Worm (Caenorhabditis elegans) whole organism, late embryonic: ENCODE data around the gene col-69.

ENCODE experiments used
- K09A11.1 ChIP-seq: sonication (generic microtip); optimal IDR thresholded peaks from 2 replicates; lab custom pipeline; 2017; ENCODE audit warnings: antibody characterized with exemption, mild to moderate bottlenecking, missing genetic modification characterization, missing compliant biosample characterization; ENCODE audit not compliant: insufficient read depth
- T23F11.4 ChIP-seq: fragments of 200-800 bp; sonication (Bioruptor generic); optimal IDR thresholded peaks from 2 replicates; lab custom pipeline; 2018; ENCODE audit warnings: mild to moderate bottlenecking, missing genetic modification characterization, missing compliant biosample characterization
- Y22D7AL.16 ChIP-seq: sonication (generic microtip); optimal IDR thresholded peaks from 2 replicates; lab custom pipeline; 2016; ENCODE audit warnings: missing genetic modification characterization, missing compliant biosample characterization
- ceh-14 ChIP-seq: sonication (generic microtip); optimal IDR thresholded peaks from 2 replicates; lab custom pipeline; 2016; ENCODE audit warnings: missing genotype, missing genetic modification characterization, missing compliant biosample characterization
- ceh-18 ChIP-seq: sonication (generic microtip); optimal IDR thresholded peaks from 2 replicates; lab custom pipeline; 2016; ENCODE audit warnings: missing genetic modification characterization, missing compliant biosample characterization
- ceh-2 ChIP-seq: sonication (generic microtip); optimal IDR thresholded peaks from 2 replicates; lab custom pipeline; 2016; ENCODE audit warnings: missing genotype, missing genetic modification characterization, missing compliant biosample characterization
- ceh-31 ChIP-seq: sonication (generic microtip); optimal IDR thresholded peaks from 2 replicates; lab custom pipeline; 2016; ENCODE audit warnings: missing genetic modification characterization, missing compliant biosample characterization
- ceh-48 ChIP-seq: sonication (generic microtip); optimal IDR thresholded peaks from 2 replicates; lab custom pipeline; 2016; ENCODE audit warnings: missing genetic modification characterization, inconsistent platforms, missing compliant biosample characterization
- ceh-6 ChIP-seq: fragments of 200-800 bp; sonication (Bioruptor generic); optimal IDR thresholded peaks from 2 replicates; lab custom pipeline; 2018; ENCODE audit warnings: mild to moderate bottlenecking, missing genetic modification characterization, missing compliant biosample characterization
- ceh-9 ChIP-seq: sonication (generic microtip); optimal IDR thresholded peaks from 2 replicates; lab custom pipeline; 2016; ENCODE audit warnings: mild to moderate bottlenecking, missing genetic modification characterization, inconsistent platforms, missing compliant biosample characterization
- dmd-4 ChIP-seq: sonication (generic microtip); optimal IDR thresholded peaks from 2 replicates; lab custom pipeline; 2016; ENCODE audit warnings: borderline replicate concordance, missing genetic modification characterization, missing compliant biosample characterization
- eyg-1 ChIP-seq: sonication (generic microtip); optimal IDR thresholded peaks from 2 replicates; lab custom pipeline; 2016; ENCODE audit warnings: missing genotype, missing genetic modification characterization, missing compliant biosample characterization
- fax-1 ChIP-seq: sonication (generic microtip); optimal IDR thresholded peaks from 2 replicates; lab custom pipeline; 2016; ENCODE audit warnings: missing genotype, missing genetic modification characterization, missing compliant biosample characterization
- fkh-10 ChIP-seq: fragments of 150-350 bp; optimal IDR thresholded peaks from 2 replicates; lab custom pipeline; 2014; ENCODE audit warnings: missing biosample characterization, missing genetic modification reagents, missing genetic modification characterization
- fkh-6 ChIP-seq: sonication (generic microtip); optimal IDR thresholded peaks from 2 replicates; lab custom pipeline; 2016; ENCODE audit warnings: missing genetic modification characterization, missing compliant biosample characterization
- hlh-30 ChIP-seq: sonication (generic microtip); optimal IDR thresholded peaks from 2 replicates; lab custom pipeline; 2017; ENCODE audit warnings: antibody characterized with exemption, missing genetic modification characterization, missing compliant biosample characterization; ENCODE audit not compliant: insufficient read depth
- hlh-6 ChIP-seq: sonication (generic microtip); optimal IDR thresholded peaks from 2 replicates; lab custom pipeline; 2016; ENCODE audit warnings: missing genotype, missing genetic modification characterization, missing compliant biosample characterization
- hlh-8 ChIP-seq: sonication (generic microtip); optimal IDR thresholded peaks from 2 replicates; lab custom pipeline; 2016; ENCODE audit warnings: missing genotype, missing genetic modification characterization, missing compliant biosample characterization
- lim-6 ChIP-seq: sonication (generic microtip); optimal IDR thresholded peaks from 2 replicates; lab custom pipeline; 2016; ENCODE audit warnings: missing genetic modification characterization, missing compliant biosample characterization
- madf-2 ChIP-seq: sonication (generic microtip); optimal IDR thresholded peaks from 2 replicates; lab custom pipeline; 2017; ENCODE audit warnings: missing genetic modification characterization, missing compliant biosample characterization
- mec-3 ChIP-seq: sonication (generic microtip); optimal IDR thresholded peaks from 2 replicates; lab custom pipeline; 2016; ENCODE audit warnings: borderline replicate concordance, missing genetic modification characterization, missing compliant biosample characterization
- nfya-1 ChIP-seq: sonication (generic microtip); optimal IDR thresholded peaks from 2 replicates; lab custom pipeline; 2017; ENCODE audit warnings: missing genetic modification characterization, mild to moderate bottlenecking, missing compliant biosample characterization, antibody characterized with exemption, moderate library complexity
- odd-2 ChIP-seq: sonication (generic microtip); optimal IDR thresholded peaks from 2 replicates; lab custom pipeline; 2017; ENCODE audit warnings: antibody characterized with exemption, mild to moderate bottlenecking, missing genetic modification characterization, missing compliant biosample characterization
- pat-9 ChIP-seq: fragments of 200-800 bp; sonication (Bioruptor generic); optimal IDR thresholded peaks from 2 replicates; lab custom pipeline; 2018; ENCODE audit warnings: mild to moderate bottlenecking, missing genetic modification characterization, moderate library complexity, missing compliant biosample characterization
- pax-1 ChIP-seq: fragments of 150-350 bp; optimal IDR thresholded peaks from 2 replicates; lab custom pipeline; 2014; ENCODE audit warnings: missing biosample characterization, missing genetic modification characterization
- pha-4 ChIP-seq: fragments of 150-350 bp; optimal IDR thresholded peaks from 2 replicates; lab custom pipeline; 2018; ENCODE audit warnings: missing biosample characterization, missing genetic modification reagents, missing genetic modification characterization
- ref-2 ChIP-seq: sonication (generic microtip); optimal IDR thresholded peaks from 2 replicates; lab custom pipeline; 2016; ENCODE audit warnings: missing genetic modification characterization, missing compliant biosample characterization
- sdc-2 ChIP-seq: sonication (generic microtip); optimal IDR thresholded peaks from 2 replicates; lab custom pipeline; 2016; ENCODE audit warnings: missing genotype, missing genetic modification characterization, missing compliant biosample characterization
- sox-2 ChIP-seq: fragments of 200-800 bp; sonication (Bioruptor generic); IDR thresholded peaks from 2 replicates; pipeline ENCODE4 v1.3.6; 2022; ENCODE audit warnings: missing genetic modification reagents, missing genetic modification characterization, missing compliant biosample characterization
- tbx-2 ChIP-seq: sonication (generic microtip); optimal IDR thresholded peaks from 2 replicates; lab custom pipeline; 2016; ENCODE audit warnings: missing genetic modification characterization, missing compliant biosample characterization
- unc-3 ChIP-seq, 2 experiments: fragments of 200-800 bp in 1 of 2; sonication (Bioruptor generic) in 1 of 2; sonication (generic microtip) in 1 of 2; conservative IDR thresholded peaks in 1 of 2; optimal IDR thresholded peaks in 1 of 2; 2 replicates each; pipeline versions ENCODE4 v1.3.6 to Lab custom; 2016 to 2022; ENCODE audit warnings: missing compliant biosample characterization in 2 of 2, missing genetic modification characterization in 2 of 2, missing genetic modification reagents in 1 of 2
- unc-42 ChIP-seq: sonication (generic microtip); optimal IDR thresholded peaks from 2 replicates; lab custom pipeline; 2016; ENCODE audit warnings: missing genotype, missing genetic modification characterization, missing compliant biosample characterization

Gene col-69

DNA sequence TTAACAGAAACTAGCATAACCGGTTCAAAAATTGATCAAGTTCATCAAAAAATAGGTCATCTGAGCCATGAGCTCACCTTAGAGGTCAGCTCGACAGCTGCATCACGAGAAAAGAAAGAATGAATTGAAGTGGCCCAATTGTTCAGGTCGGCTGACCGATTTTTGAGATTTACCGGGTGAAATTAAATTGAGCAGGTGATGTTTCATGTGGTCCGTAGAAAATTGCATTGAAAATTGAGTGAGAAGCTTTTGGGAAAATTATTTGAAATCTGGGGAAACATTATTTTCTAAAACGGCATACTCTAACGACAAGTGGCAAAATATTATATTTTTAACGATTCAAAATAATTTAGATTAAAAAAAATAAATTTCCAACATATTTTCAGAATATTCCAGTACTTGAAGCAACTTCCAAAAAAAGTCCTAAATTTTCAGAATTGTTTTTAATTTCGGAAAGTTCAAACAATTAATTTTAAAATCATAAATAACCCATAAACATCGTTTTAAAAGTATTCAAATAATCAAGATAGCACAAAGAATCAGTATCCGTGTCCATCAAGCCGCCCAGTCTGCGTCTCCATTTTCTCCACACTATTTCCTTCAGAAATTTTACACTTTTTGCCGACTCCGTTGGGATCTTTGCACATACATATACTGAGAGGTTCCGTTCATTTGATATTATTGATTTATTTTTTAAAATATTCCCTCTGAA lies 20.2 kb upstream of the col-69 start, which contains the start of gene sgcb-1:
Gene sgcb-1 (plus strand): TSS at position 662 of the 712 bp plus-strand sequence.
- TF ChIP-seq ceh-18 (tag; lab: Kevin White, UChicago): no peak
- no peak for TF ChIP-seq lim-6 (tag; lab: Kevin White, UChicago)
- no peak for TF ChIP-seq ref-2
- TF ChIP-seq fkh-10 (GFP tag; lab: Kevin White, UChicago): no peak
- TF ChIP-seq ceh-48: no peak

DNA sequence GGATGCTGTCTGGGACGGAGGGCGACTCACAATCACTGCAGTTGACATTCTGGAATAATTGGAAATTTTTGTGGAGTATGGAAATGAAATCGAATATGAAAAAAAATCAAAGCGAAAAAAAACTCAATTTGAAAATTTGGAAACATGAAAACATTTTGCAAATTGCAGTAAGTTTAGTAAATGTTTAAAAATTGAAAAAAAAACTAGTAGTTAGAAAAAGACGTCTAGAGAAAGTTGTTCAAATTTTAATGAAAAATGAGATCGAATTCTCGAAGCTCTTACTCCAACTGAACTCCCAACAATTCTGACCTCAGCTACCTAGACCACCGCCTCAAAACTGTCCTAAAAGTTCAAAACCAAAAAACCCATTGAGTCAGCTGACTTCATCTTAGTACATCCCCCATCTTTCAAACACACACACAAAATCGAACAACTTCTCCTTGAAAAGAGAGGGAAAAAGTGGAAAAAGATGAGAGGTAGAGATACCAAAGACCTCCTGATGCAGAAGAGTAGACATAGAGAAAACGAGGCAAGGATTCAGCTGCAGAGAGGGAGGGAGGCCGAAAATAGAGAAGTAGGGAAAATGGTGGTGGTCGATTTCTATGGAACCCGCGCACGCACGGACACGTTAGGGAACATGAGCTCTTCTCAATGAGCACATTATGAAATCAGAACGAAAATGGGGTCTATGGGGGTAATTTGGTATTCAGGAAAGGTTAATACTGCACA lies 17.7 kb upstream of the col-69 start, which contains the start of gene K01A2.10:
Gene K01A2.10 (minus strand): TSS at position 51 of the 729 bp plus-strand sequence.
- TF ChIP-seq ceh-31 (tag; lab: Kevin White, UChicago): peak; percentile 47
- no peak for TF ChIP-seq Y22D7AL.16 (tag; lab: Kevin White, UChicago)
- peak; percentile 54 for TF ChIP-seq unc-42 (tag; lab: Kevin White, UChicago)
- peak; percentile 12 for TF ChIP-seq sdc-2 (tag; lab: Kevin White, UChicago)
- TF ChIP-seq nfya-1 (tag; lab: Kevin White, UChicago): peak; percentile 56
- TF ChIP-seq madf-2 (tag; lab: Kevin White, UChicago): no peak
- TF ChIP-seq tbx-2: peak; percentile 23
- no peak for TF ChIP-seq T23F11.4 (GFP tag; lab: Kevin White, UChicago)
- no peak for TF ChIP-seq lim-6 (tag; lab: Kevin White, UChicago)
- peak; percentile 63 for TF ChIP-seq hlh-30 (tag; lab: Kevin White, UChicago)
- no peak for TF ChIP-seq eyg-1
- peak; percentile 21 for TF ChIP-seq hlh-6

DNA sequence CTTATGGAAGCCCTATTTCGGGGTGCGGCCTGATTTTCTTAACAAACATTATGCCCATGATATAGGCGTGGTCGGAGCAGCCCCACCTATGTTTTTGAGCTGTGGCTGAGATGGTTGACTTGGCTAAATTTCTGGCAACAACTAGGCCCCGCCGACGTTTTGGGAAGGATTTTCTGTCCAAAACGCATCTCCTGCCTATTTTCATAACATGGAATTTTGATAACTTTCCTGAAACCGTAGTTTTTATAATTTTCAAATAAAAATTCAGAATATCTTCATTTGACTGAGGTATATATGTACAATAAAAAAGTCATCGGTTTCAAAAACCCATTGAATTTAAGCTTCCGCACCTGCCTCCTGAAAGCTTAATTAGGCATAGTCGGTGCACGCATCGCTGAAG lies 15.6 kb upstream of the col-69 start:
- no peak for TF ChIP-seq pat-9
- no peak for TF ChIP-seq pax-1 (tag; lab: Kevin White, UChicago)
- TF ChIP-seq sox-2 (GFP tag; lab: Robert Waterston, UW): no peak
- no peak for TF ChIP-seq nfya-1 (tag; lab: Kevin White, UChicago)
- no peak for TF ChIP-seq T23F11.4 (GFP tag; lab: Kevin White, UChicago)
- TF ChIP-seq, all 69 proteins: peak for 0

DNA sequence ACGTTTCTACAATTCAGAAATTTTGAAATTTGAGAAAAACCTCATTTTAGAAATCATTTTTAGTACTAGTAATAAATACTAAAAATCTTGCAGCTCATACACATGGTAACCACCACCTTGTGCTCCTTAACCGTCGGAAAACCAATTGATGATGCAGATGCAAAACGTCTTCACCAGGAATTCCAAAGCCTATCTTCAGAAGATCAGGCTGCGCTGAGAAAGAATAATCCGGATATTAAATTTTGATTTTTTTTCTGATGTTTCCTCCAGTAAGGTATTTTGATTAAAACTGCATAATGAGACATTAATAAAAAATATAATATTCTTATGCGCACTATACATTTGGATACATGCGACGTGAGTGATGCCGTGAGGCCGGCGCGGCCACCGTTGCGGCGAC lies 15.2 kb upstream of the col-69 start:
- TF ChIP-seq pax-1 (tag; lab: Kevin White, UChicago) (no peak), mec-3 (tag; lab: Kevin White, UChicago) (no peak), ceh-6 (no peak), unc-42 (tag; lab: Kevin White, UChicago) (no peak), ceh-9 (tag; lab: Kevin White, UChicago) (no peak), unc-3 (GFP tag; conservative IDR thresholded peaks at IDR 0.05; lab: Robert Waterston, UW) (no peak), unc-3 (tag; optimal IDR thresholded peaks at IDR 0.05; lab: Kevin White, UChicago) (no peak), nfya-1 (tag; lab: Kevin White, UChicago) (no peak), ceh-2 (tag; lab: Kevin White, UChicago) (no peak), odd-2 (no peak), ceh-14 (tag; lab: Kevin White, UChicago) (no peak), K09A11.1 (tag; lab: Kevin White, UChicago) (no peak), pha-4 (tag; lab: Kevin White, UChicago) (no peak), eyg-1 (no peak), hlh-8 (tag; lab: Kevin White, UChicago) (no peak), fkh-6 (tag; lab: Kevin White, UChicago) (no peak), dmd-4 (tag; lab: Kevin White, UChicago) (no peak), fax-1 (tag; lab: Kevin White, UChicago) (no peak)
